Worm (Caenorhabditis elegans) whole organism, L4/young adult: ENCODE measurements around the gene T05H10.1.

Experiments used
- W03F9.2 ChIP-seq: fragments of 150-350 bp; optimal IDR thresholded peaks from 2 replicates; lab custom pipeline; 2014; ENCODE audit warnings: missing biosample characterization, missing genetic modification characterization
- dao-5 ChIP-seq: sonication (generic microtip); optimal IDR thresholded peaks from 2 replicates; lab custom pipeline; 2016; ENCODE audit warnings: missing genotype, missing genetic modification characterization, moderate library complexity, missing compliant biosample characterization
- him-1 ChIP-seq: sonication (generic microtip); optimal IDR thresholded peaks from 2 replicates; lab custom pipeline; 2016; ENCODE audit warnings: missing genotype, missing genetic modification reagents, missing genetic modification characterization, missing compliant biosample characterization

DNA sequence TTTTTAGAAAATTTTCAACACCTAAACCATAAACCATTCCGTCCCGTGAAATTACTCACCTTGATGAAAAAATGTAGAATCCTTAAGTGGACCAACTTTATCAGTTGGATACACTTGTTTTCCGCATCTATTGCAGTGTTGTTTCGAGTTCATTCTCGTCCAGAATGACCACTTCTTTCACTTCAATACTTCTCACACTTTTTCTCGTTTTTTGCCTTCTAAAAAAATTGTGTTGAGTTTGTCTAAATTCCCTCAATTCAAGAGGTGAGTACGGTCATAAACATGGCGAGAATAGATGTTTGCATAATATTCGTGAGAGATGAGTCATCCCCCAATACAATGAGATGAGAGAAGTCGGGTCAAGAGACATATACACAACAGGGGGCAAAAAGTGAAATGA is 50.1 kb downstream of the T05H10.1 start, which contains the start of gene ltd-1:
- TF ChIP-seq dao-5 (tag; lab: Kevin White, UChicago) (no peak), him-1 (tag; lab: Kevin White, UChicago) (no peak), W03F9.2 (no peak)
